Worm (Caenorhabditis elegans): ENCODE results near the gene F25B5.6.

ce11 chrIII:5965839-5966463 lies 17.4 kb upstream of the F25B5.6 start, which contains the start of gene dct-6:
- no peak for TF ChIP-seq efl-1 (GFP tag; optimal IDR thresholded peaks at IDR 0.05)
- TF ChIP-seq mcd-1 (GFP tag; IDR thresholded peaks at IDR 0.05), result no peak
